Fruit fly (Drosophila melanogaster) whole organism, embryonic: ENCODE measurements around the gene Rab30.

Source experiments
- Bgb ChIP-seq: fragments of 200-800 bp; sonication (Bioruptor generic); IDR thresholded peaks from 2 replicates; pipeline ENCODE4 v1.3.6; 2022; ENCODE audit warnings: missing biosample characterization, missing genetic modification characterization; ENCODE audit not compliant: partially characterized antibody
- CG11247 ChIP-seq: fragments of 200-800 bp; sonication (Bioruptor generic); IDR thresholded peaks from 2 replicates; pipeline ENCODE4 v1.3.6; 2022; ENCODE audit warnings: missing biosample characterization, missing genetic modification characterization
- CG15514 ChIP-seq: fragments of 200-800 bp; sonication (Bioruptor generic); optimal IDR thresholded peaks from 3 replicates; lab custom pipeline; 2017; ENCODE audit warnings: missing biosample characterization, missing genetic modification characterization, mild to moderate bottlenecking, moderate library complexity, missing genetic modification reagents
- CG17612 ChIP-seq: fragments of 200-800 bp; sonication (Bioruptor generic); IDR thresholded peaks from 2 replicates; pipeline ENCODE4 v1.3.6; 2022; ENCODE audit warnings: missing biosample characterization, missing genetic modification characterization
- CG17912 ChIP-seq: fragments of 200-800 bp; sonication (Bioruptor generic); optimal IDR thresholded peaks from 2 replicates; lab custom pipeline; 2018; ENCODE audit warnings: missing biosample characterization, mild to moderate bottlenecking, missing genetic modification characterization
- CG1832 ChIP-seq: fragments of 200-800 bp; sonication (Bioruptor generic); optimal IDR thresholded peaks from 2 replicates; lab custom pipeline; 2017; ENCODE audit warnings: missing biosample characterization, mild to moderate bottlenecking, missing genetic modification characterization, inconsistent platforms
- CG2712 ChIP-seq: fragments of 200-800 bp; optimal IDR thresholded peaks from 3 replicates; lab custom pipeline; 2019; ENCODE audit warnings: missing biosample characterization, mild to moderate bottlenecking, missing genetic modification characterization, moderate library complexity
- CG30403 ChIP-seq: fragments of 200-800 bp; sonication (Bioruptor generic); optimal IDR thresholded peaks from 3 replicates; lab custom pipeline; 2016; ENCODE audit warnings: missing biosample characterization, missing genetic modification characterization
- CG3281 ChIP-seq: fragments of 200-800 bp; sonication (Bioruptor generic); optimal IDR thresholded peaks from 3 replicates; lab custom pipeline; 2017; ENCODE audit warnings: missing biosample characterization, mild to moderate bottlenecking, missing genetic modification characterization
- CG4360 ChIP-seq: fragments of 200-800 bp; sonication (Bioruptor generic); IDR thresholded peaks from 2 replicates; pipeline ENCODE4 v1.3.6; 2022; ENCODE audit warnings: missing biosample characterization, missing genetic modification characterization
- CG6813 ChIP-seq: fragments of 200-800 bp; sonication (Bioruptor generic); optimal IDR thresholded peaks from 2 replicates; lab custom pipeline; 2017; ENCODE audit warnings: missing biosample characterization, missing genetic modification characterization, mild to moderate bottlenecking, moderate library complexity, missing genetic modification reagents
- CG6854 ChIP-seq: fragments of 200-800 bp; sonication (Bioruptor generic); optimal IDR thresholded peaks from 3 replicates; lab custom pipeline; 2017; ENCODE audit warnings: missing biosample characterization, mild to moderate bottlenecking, missing genetic modification characterization
- CG7556 ChIP-seq: fragments of 200-800 bp; sonication (Bioruptor generic); optimal IDR thresholded peaks from 2 replicates; lab custom pipeline; 2017; ENCODE audit warnings: missing biosample characterization, mild to moderate bottlenecking, missing genetic modification characterization
- CG7745 ChIP-seq: fragments of 200-800 bp; sonication (Bioruptor generic); optimal IDR thresholded peaks from 2 replicates; lab custom pipeline; 2018; ENCODE audit warnings: missing biosample characterization, mild to moderate bottlenecking, missing genetic modification characterization, moderate library complexity
- CG9797 ChIP-seq: fragments of 200-800 bp; sonication (Bioruptor generic); optimal IDR thresholded peaks from 3 replicates; lab custom pipeline; 2018; ENCODE audit warnings: missing biosample characterization, mild to moderate bottlenecking, missing genetic modification characterization
- CoRest ChIP-seq: fragments of 200-800 bp; sonication (Bioruptor generic); optimal IDR thresholded peaks from 3 replicates; lab custom pipeline; 2018; ENCODE audit warnings: missing biosample characterization, mild to moderate bottlenecking, missing genetic modification characterization, moderate library complexity
- Deaf1 ChIP-seq: fragments of 200-800 bp; optimal IDR thresholded peaks from 3 replicates; lab custom pipeline; 2019; ENCODE audit warnings: missing biosample characterization, mild to moderate bottlenecking, missing genetic modification characterization, moderate library complexity
- Dll ChIP-seq: fragments of 200-800 bp; sonication (Bioruptor generic); IDR thresholded peaks from 4 replicates; pipeline ENCODE4 v1.3.6; 2022; ENCODE audit warnings: missing biosample characterization, missing genetic modification characterization; ENCODE audit not compliant: partially characterized antibody
- Eip74EF ChIP-seq, 2 experiments: fragments of 200-800 bp in 1 of 2; fragments of >200 bp in 1 of 2; sonication (Bioruptor generic) in 1 of 2; optimal IDR thresholded peaks; 2 replicates each; lab custom pipeline; 2017 to 2019; ENCODE audit warnings: missing biosample characterization in 2 of 2, missing genetic modification characterization in 2 of 2, mild to moderate bottlenecking in 1 of 2, moderate library complexity in 1 of 2
- H15 ChIP-seq: fragments of 200-800 bp; sonication (Bioruptor generic); IDR thresholded peaks from 3 replicates; pipeline ENCODE4 v1.3.6; 2022; ENCODE audit warnings: missing biosample characterization, missing genetic modification characterization
- HmgD ChIP-seq: fragments of 200-800 bp; sonication (Bioruptor generic); optimal IDR thresholded peaks from 3 replicates; lab custom pipeline; 2016; ENCODE audit warnings: missing biosample characterization, missing genetic modification characterization
- Hr78 ChIP-seq, 2 experiments: fragments of 200-800 bp in 1 of 2; fragments of >200 bp in 1 of 2; sonication (Bioruptor generic) in 1 of 2; optimal IDR thresholded peaks; 2 replicates each; lab custom pipeline; 2017 to 2019; ENCODE audit warnings: missing biosample characterization in 2 of 2, missing genetic modification characterization in 2 of 2, mild to moderate bottlenecking in 1 of 2, moderate library complexity in 1 of 2
- Lpt ChIP-seq: fragments of >200 bp; optimal IDR thresholded peaks from 2 replicates; lab custom pipeline; 2018; ENCODE audit warnings: missing biosample characterization, missing genetic modification characterization
- MTF-1 ChIP-seq: fragments of 200-800 bp; sonication (Bioruptor generic); optimal IDR thresholded peaks from 2 replicates; lab custom pipeline; 2018; ENCODE audit warnings: missing biosample characterization, mild to moderate bottlenecking, missing genetic modification characterization, borderline replicate concordance
- Med ChIP-seq: fragments of 200-800 bp; sonication (Bioruptor generic); peaks from one replicate; lab custom pipeline; 2016; ENCODE audit warnings: missing biosample characterization, missing genetic modification characterization, mild to moderate bottlenecking, inconsistent platforms, moderate library complexity
- Oli ChIP-seq: fragments of 200-800 bp; sonication (Bioruptor generic); optimal IDR thresholded peaks from 2 replicates; lab custom pipeline; 2018; ENCODE audit warnings: missing biosample characterization, mild to moderate bottlenecking, missing genetic modification characterization, moderate library complexity
- Sox102F ChIP-seq: fragments of 200-800 bp; sonication (Bioruptor generic); optimal IDR thresholded peaks from 2 replicates; lab custom pipeline; 2018; ENCODE audit warnings: missing biosample characterization, mild to moderate bottlenecking, missing genetic modification characterization, moderate library complexity
- Ssrp ChIP-seq: fragments of 200-800 bp; sonication (Bioruptor generic); optimal IDR thresholded peaks from 2 replicates; lab custom pipeline; 2018; ENCODE audit warnings: missing biosample characterization, mild to moderate bottlenecking, missing genetic modification characterization, moderate library complexity
- Taf1 ChIP-seq: fragments of 200-800 bp; sonication (Bioruptor generic); IDR thresholded peaks from 2 replicates; pipeline ENCODE4 v1.3.6; 2022; ENCODE audit warnings: missing biosample characterization, missing genetic modification characterization
- bsh ChIP-seq, 2 experiments: fragments of 200-800 bp; sonication (Bioruptor generic); optimal IDR thresholded peaks; 2 replicates each; lab custom pipeline; 2017 to 2018; ENCODE audit warnings: mild to moderate bottlenecking in 2 of 2, missing biosample characterization in 2 of 2, missing genetic modification characterization in 2 of 2, moderate library complexity in 1 of 2
- dmrt99B ChIP-seq: fragments of 200-800 bp; sonication (Bioruptor generic); optimal IDR thresholded peaks from 2 replicates; lab custom pipeline; 2018; ENCODE audit warnings: missing biosample characterization, mild to moderate bottlenecking, missing genetic modification characterization, moderate library complexity
- eyg ChIP-seq: fragments of 200-800 bp; sonication (Bioruptor generic); optimal IDR thresholded peaks from 3 replicates; lab custom pipeline; 2016; ENCODE audit warnings: missing biosample characterization, missing genetic modification characterization
- fd64A ChIP-seq: fragments of 200-800 bp; sonication (Bioruptor generic); optimal IDR thresholded peaks from 3 replicates; lab custom pipeline; 2018; ENCODE audit warnings: missing biosample characterization, mild to moderate bottlenecking, missing genetic modification characterization
- gfzf ChIP-seq: fragments of 200-800 bp; sonication (Bioruptor generic); optimal IDR thresholded peaks from 2 replicates; lab custom pipeline; 2016; ENCODE audit warnings: missing biosample characterization, mild to moderate bottlenecking, missing genetic modification characterization, moderate library complexity
- jigr1 ChIP-seq: fragments of 200-800 bp; sonication (Bioruptor generic); IDR thresholded peaks from 3 replicates; pipeline ENCODE4 v1.3.6; 2022; ENCODE audit warnings: missing biosample characterization, missing genetic modification characterization
- lmd ChIP-seq: fragments of 200-800 bp; sonication (Bioruptor generic); IDR thresholded peaks from 2 replicates; pipeline ENCODE4 v1.3.6; 2022; ENCODE audit warnings: missing biosample characterization, missing genetic modification characterization
- lola ChIP-seq, 3 experiments: fragments of >200 bp in 2 of 3; fragments of 200-800 bp in 1 of 3; sonication (Bioruptor generic) in 1 of 3; optimal IDR thresholded peaks; 2 replicates each; lab custom pipeline; 2017 to 2019; ENCODE audit warnings: missing biosample characterization in 3 of 3, missing genetic modification characterization in 3 of 3, mild to moderate bottlenecking in 1 of 3, moderate library complexity in 1 of 3
- maf-S ChIP-seq: fragments of 200-800 bp; sonication (Bioruptor generic); optimal IDR thresholded peaks from 2 replicates; lab custom pipeline; 2016; ENCODE audit warnings: missing biosample characterization, missing genetic modification characterization
- pb ChIP-seq: fragments of 200-800 bp; sonication (Bioruptor generic); optimal IDR thresholded peaks from 3 replicates; lab custom pipeline; 2016; ENCODE audit warnings: missing biosample characterization, missing genetic modification characterization
- pfk ChIP-seq: fragments of 200-800 bp; sonication (Bioruptor generic); optimal IDR thresholded peaks from 2 replicates; lab custom pipeline; 2018; ENCODE audit warnings: missing biosample characterization, mild to moderate bottlenecking, missing genetic modification characterization, moderate library complexity
- sc ChIP-seq, 3 experiments: fragments of >200 bp in 2 of 3; fragments of 200-800 bp in 1 of 3; sonication (Bioruptor generic) in 1 of 3; optimal IDR thresholded peaks; 2 replicates in 2 of 3; 3 replicates in 1 of 3; lab custom pipeline; 2017; ENCODE audit warnings: mild to moderate bottlenecking in 1 of 3, missing biosample characterization in 1 of 3, missing genetic modification characterization in 1 of 3, missing genetic modification reagents in 1 of 3
- shn ChIP-seq: fragments of 200-800 bp; sonication (Bioruptor generic); optimal IDR thresholded peaks from 3 replicates; lab custom pipeline; 2016; ENCODE audit warnings: missing biosample characterization, missing genetic modification characterization
- stc ChIP-seq: fragments of 200-800 bp; sonication (Bioruptor generic); IDR thresholded peaks from 2 replicates; pipeline ENCODE4 v1.3.6; 2022; ENCODE audit warnings: missing biosample characterization, missing genetic modification characterization
- wdn ChIP-seq: fragments of 200-800 bp; sonication (Bioruptor generic); IDR thresholded peaks from 2 replicates; pipeline ENCODE4 v1.3.6; 2022; ENCODE audit warnings: missing biosample characterization, missing genetic modification characterization
- zen2 ChIP-seq: fragments of 200-800 bp; sonication (Bioruptor generic); IDR thresholded peaks from 3 replicates; pipeline ENCODE4 v1.3.6; 2022; ENCODE audit warnings: missing biosample characterization, missing genetic modification characterization; ENCODE audit not compliant: partially characterized antibody
- zf30C ChIP-seq: fragments of 200-800 bp; sonication (Bioruptor generic); optimal IDR thresholded peaks from 3 replicates; lab custom pipeline; 2018; ENCODE audit warnings: missing biosample characterization, mild to moderate bottlenecking, missing genetic modification characterization

Rab30 gene

DNA sequence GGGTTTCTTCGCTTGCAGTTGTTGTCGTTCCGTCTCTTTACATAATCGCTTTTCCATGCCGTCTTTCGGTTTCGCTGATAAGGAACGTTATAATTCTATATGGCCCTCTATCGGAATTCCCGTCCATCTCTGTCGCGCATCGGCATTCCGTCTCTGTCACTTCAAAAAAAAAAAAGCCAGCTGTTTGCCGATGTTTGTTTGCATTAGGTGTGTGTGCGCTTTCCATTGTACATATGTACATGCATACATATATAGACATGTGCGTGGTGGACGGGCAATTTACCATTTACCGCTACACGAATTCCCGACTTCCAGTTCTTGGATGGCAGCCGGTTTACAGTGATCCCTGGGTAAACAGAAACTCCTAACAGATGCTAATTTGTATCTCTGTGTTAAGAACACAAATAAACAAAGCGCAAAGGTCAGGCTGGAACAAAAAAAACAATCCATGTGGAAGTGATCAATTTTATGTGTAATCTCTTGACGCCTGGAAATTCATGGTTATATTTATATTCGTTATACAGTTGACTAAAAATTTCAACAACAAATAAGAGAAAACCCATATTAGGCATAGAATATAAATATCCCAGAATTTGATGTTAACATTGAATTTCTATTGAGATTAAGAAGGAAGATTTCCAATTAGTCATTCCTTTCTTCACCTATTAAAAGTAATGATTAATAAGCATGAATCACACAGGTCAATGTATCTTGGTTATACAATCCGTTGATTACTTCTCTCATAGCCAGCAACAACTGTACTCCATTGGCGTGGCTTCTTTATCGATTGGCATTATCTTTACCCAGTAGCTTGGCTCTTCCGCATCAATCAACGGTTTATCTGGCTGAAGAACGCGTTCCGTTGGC lies 10.9 kb upstream of the Rab30 start (continued):
- TF ChIP-seq CG9797 (GFP tag; lab: Kevin White, UChicago) = no peak
- no peak for TF ChIP-seq stc
- TF ChIP-seq CG7745 (tag; lab: Kevin White, UChicago) = peak; percentile 62
- TF ChIP-seq eyg = no peak
- TF ChIP-seq zf30C (GFP tag; lab: Kevin White, UChicago) = no peak
- TF ChIP-seq Bgb (GFP tag; lab: Robert Waterston, UW) = no peak
- peak; percentile 32 for TF ChIP-seq Oli (tag; lab: Kevin White, UChicago)
- TF ChIP-seq CG15514 (GFP tag; lab: Kevin White, UChicago) = peak; percentile 11
- no peak for TF ChIP-seq CG1832
- peak; percentile 37 for TF ChIP-seq CoRest (tag; lab: Kevin White, UChicago)
- no peak for TF ChIP-seq CG2712 (tag; lab: Kevin White, UChicago)
- no peak for TF ChIP-seq jigr1
- peak; percentile 28 for TF ChIP-seq CG30403 (GFP tag; lab: Kevin White, UChicago)
- TF ChIP-seq shn (GFP tag; lab: Kevin White, UChicago) = no peak
- no peak for TF ChIP-seq HmgD (GFP tag; lab: Kevin White, UChicago)
- TF ChIP-seq CG11247 (GFP tag; lab: Robert Waterston, UW) = 0 out of 2 replicates have a peak, but pooled peaks have one; percentile 12
- TF ChIP-seq maf-S (GFP tag; lab: Kevin White, UChicago) = no peak
- peak; percentile 33 for TF ChIP-seq CG3281
- TF ChIP-seq CG4360 (GFP tag; lab: Robert Waterston, UW) = peak; percentile 29; the same call in 1 of the 2 replicates
- TF ChIP-seq Hr78 (GFP tag; optimal IDR thresholded peaks at IDR 0.05; lab: Kevin White, UChicago) = peak in 1 of 2 experiments; percentile 72
- no peak for TF ChIP-seq Lpt (GFP tag; lab: Kevin White, UChicago)
- TF ChIP-seq H15 (GFP tag; lab: Robert Waterston, UW) = 0 out of 3 replicates have a peak, but pooled peaks have one; percentile 22
- peak; percentile 66 for TF ChIP-seq CG17912 (GFP tag; lab: Kevin White, UChicago)
- peak; percentile 25 for TF ChIP-seq dmrt99B
- no peak for TF ChIP-seq pfk (GFP tag; lab: Kevin White, UChicago)
- TF ChIP-seq Dll (GFP tag; lab: Robert Waterston, UW) = no peak
- no peak for TF ChIP-seq Eip74EF (GFP tag; optimal IDR thresholded peaks at IDR 0.05; lab: Kevin White, UChicago)
- TF ChIP-seq CG17612 (GFP tag; lab: Robert Waterston, UW) = no peak
- no peak for TF ChIP-seq gfzf (GFP tag; lab: Kevin White, UChicago)
- peak; percentile 31 for TF ChIP-seq CG7556 (GFP tag; lab: Kevin White, UChicago)
- peak in 1 of 2 experiments; percentile 76 for TF ChIP-seq bsh (GFP tag; optimal IDR thresholded peaks at IDR 0.05; lab: Kevin White, UChicago)
- peak; percentile 78 for TF ChIP-seq Med (GFP tag; lab: Kevin White, UChicago)
- TF ChIP-seq CG6813 (GFP tag; lab: Kevin White, UChicago) = peak; percentile 9
- TF ChIP-seq sc (optimal IDR thresholded peaks at IDR 0.05; lab: Kevin White, UChicago) = no peak
- peak; percentile 37 for TF ChIP-seq sc (GFP tag; optimal IDR thresholded peaks at IDR 0.05; lab: Kevin White, UChicago)
- peak in 1 of 3 experiments; percentile 45 for TF ChIP-seq lola (GFP tag; optimal IDR thresholded peaks at IDR 0.05; lab: Kevin White, UChicago)
- TF ChIP-seq Deaf1 (tag; lab: Kevin White, UChicago) = no peak
- TF ChIP-seq Ssrp (tag; lab: Kevin White, UChicago) = peak; percentile 21
- TF ChIP-seq fd64A (GFP tag; lab: Kevin White, UChicago) = peak; percentile 40
- TF ChIP-seq pb (GFP tag; lab: Kevin White, UChicago) = no peak
- no peak for TF ChIP-seq zen2 (GFP tag; lab: Robert Waterston, UW)
- no peak for TF ChIP-seq Taf1 (GFP tag; lab: Robert Waterston, UW)
- no peak for TF ChIP-seq wdn (GFP tag; lab: Robert Waterston, UW)
- TF ChIP-seq lmd = no peak
- peak; percentile 17 for TF ChIP-seq MTF-1 (GFP tag; lab: Kevin White, UChicago)
- peak; percentile 5 for TF ChIP-seq Sox102F (GFP tag; lab: Kevin White, UChicago)
- TF ChIP-seq CG6854 (GFP tag; lab: Kevin White, UChicago) = peak; percentile 8
